Fruit fly (Drosophila melanogaster) whole organism: ENCODE results near the gene CG42450.

Source experiments
- CG8478 ChIP-seq: fragments of >200 bp; optimal IDR thresholded peaks from 2 replicates; lab custom pipeline; 2018; ENCODE audit warnings: inconsistent platforms
- Dll ChIP-seq: fragments of >200 bp; optimal IDR thresholded peaks from 2 replicates; lab custom pipeline; 2017
- EcR ChIP-seq, 2 experiments: fragments of >200 bp; optimal IDR thresholded peaks; 2 replicates each; lab custom pipeline; 2017; ENCODE audit warnings: missing biosample characterization in 2 of 2, missing genetic modification characterization in 2 of 2, missing genetic modification reagents in 2 of 2
- pan ChIP-seq: fragments of >200 bp; optimal IDR thresholded peaks from 2 replicates; lab custom pipeline; 2017
- psq ChIP-seq: fragments of >200 bp; optimal IDR thresholded peaks from 2 replicates; lab custom pipeline; 2017
- usp ChIP-seq: fragments of >200 bp; optimal IDR thresholded peaks from 2 replicates; lab custom pipeline; 2017; ENCODE audit warnings: missing biosample characterization, missing genetic modification characterization, mixed read lengths

CG42450 gene

dm6 chrX:18857356-18857807 is 44.3 kb downstream of the CG42450 start, which contains the start of gene CG7322:
TSS of gene CG7322 (minus strand) at chrX:18857757.
- TF ChIP-seq psq (lab: Kevin White, UChicago): no peak

dm6 chrX:18857916-18858315 is 44.8 kb downstream of the CG42450 start, which contains the start of gene Usp39:
TSS of gene Usp39 (plus strand) at chrX:18858203.
- TF ChIP-seq pan (lab: Kevin White, UChicago) (no peak), CG8478 (lab: Kevin White, UChicago) (no peak), EcR (GFP tag; optimal IDR thresholded peaks at IDR 0.05; lab: Kevin White, UChicago) (no peak), psq (lab: Kevin White, UChicago) (no peak), usp (GFP tag; lab: Kevin White, UChicago) (no peak), Dll (lab: Kevin White, UChicago) (no peak)

- no peak for TF ChIP-seq pan (lab: Kevin White, UChicago)
- no peak for TF ChIP-seq Dll (lab: Kevin White, UChicago)
- no peak for TF ChIP-seq CG8478 (lab: Kevin White, UChicago)
- no peak for TF ChIP-seq usp (GFP tag; lab: Kevin White, UChicago)
- no peak for TF ChIP-seq EcR (GFP tag; optimal IDR thresholded peaks at IDR 0.05; lab: Kevin White, UChicago)
- no peak for TF ChIP-seq psq (lab: Kevin White, UChicago)
Observed at dm6 chrX:18860074-18860473, 47.0 kb downstream of the CG42450 start, which contains the start of gene CG32544. TSS of gene CG32544 (plus strand) at chrX:18860284.

- TF ChIP-seq usp (GFP tag; lab: Kevin White, UChicago) (no peak), CG8478 (lab: Kevin White, UChicago) (peak; percentile 82)
Observed at dm6 chrX:18863748-18864482, 50.8 kb downstream of the CG42450 start, which contains the start of the genes CG7326 and Dora. TSS of gene CG7326 (minus strand) at chrX:18863776. TSS of gene Dora (plus strand) at chrX:18863950.

dm6 chrX:18864483-18865358 is 51.6 kb downstream of the CG42450 start:
- no peak for TF ChIP-seq pan (lab: Kevin White, UChicago)

- TF ChIP-seq EcR (GFP tag; optimal IDR thresholded peaks at IDR 0.05; lab: Kevin White, UChicago) (no peak), CG8478 (lab: Kevin White, UChicago) (no peak), usp (GFP tag; lab: Kevin White, UChicago) (no peak), Dll (lab: Kevin White, UChicago) (no peak), psq (lab: Kevin White, UChicago) (no peak), pan (lab: Kevin White, UChicago) (no peak)
Observed at dm6 chrX:18866289-18866832, 53.3 kb downstream of the CG42450 start.

dm6 chrX:18868142-18868541 is 55.0 kb downstream of the CG42450 start:
- TF ChIP-seq pan (lab: Kevin White, UChicago) (no peak), Dll (lab: Kevin White, UChicago) (no peak)

dm6 chrX:18869489-18870132 is 56.5 kb downstream of the CG42450 start:
- no peak for TF ChIP-seq EcR (GFP tag; optimal IDR thresholded peaks at IDR 0.05; lab: Kevin White, UChicago)
- TF ChIP-seq pan (lab: Kevin White, UChicago): no peak
- no peak for TF ChIP-seq Dll (lab: Kevin White, UChicago)
- no peak for TF ChIP-seq CG8478 (lab: Kevin White, UChicago)
- TF ChIP-seq usp (GFP tag; lab: Kevin White, UChicago): no peak
- no peak for TF ChIP-seq psq (lab: Kevin White, UChicago)
